Comparison of ENCODE assay signal across 1 fruit fly cellular context in genomic region chr2L:4887382-4888219, dm6.
TF ChIP-seq lines count a peak whose summit lies in the region.

No protein-coding gene starts in this region.

TF ChIP-seq in whole organism, embryonic, 481 proteins besides CTCF, POLR2A, EP300 and RAD21 (continued from another document and continues in another):
- TF ChIP-seq Chrac-16 (GFP tag; optimal IDR thresholded peaks at IDR 0.05; lab: Kevin White, UChicago), result peak; percentile 69
- peak; percentile 18 for TF ChIP-seq CG12659 (GFP tag; optimal IDR thresholded peaks at IDR 0.05; lab: Kevin White, UChicago)
- no peak for TF ChIP-seq her (GFP tag; optimal IDR thresholded peaks at IDR 0.05; lab: Kevin White, UChicago)
- no peak for TF ChIP-seq repo (GFP tag; optimal IDR thresholded peaks at IDR 0.05; lab: Kevin White, UChicago)
- TF ChIP-seq jumu (GFP tag; optimal IDR thresholded peaks at IDR 0.05; lab: Kevin White, UChicago), result no peak
- no peak for TF ChIP-seq crp (GFP tag; optimal IDR thresholded peaks at IDR 0.05; lab: Kevin White, UChicago)
- TF ChIP-seq CG7271 (tag; optimal IDR thresholded peaks at IDR 0.05; lab: Kevin White, UChicago), result peak; percentile 36
- peak; percentile 27 for TF ChIP-seq CG15696 (tag; optimal IDR thresholded peaks at IDR 0.05; lab: Kevin White, UChicago)
- peak; percentile 15 for TF ChIP-seq CG15514 (GFP tag; optimal IDR thresholded peaks at IDR 0.05; lab: Kevin White, UChicago)
- no peak for TF ChIP-seq odd (GFP tag; optimal IDR thresholded peaks at IDR 0.05; lab: Kevin White, UChicago)
- TF ChIP-seq CG33213 (GFP tag; optimal IDR thresholded peaks at IDR 0.05; lab: Kevin White, UChicago), result peak; percentile 30
- TF ChIP-seq Hmx (GFP tag; optimal IDR thresholded peaks at IDR 0.05; lab: Kevin White, UChicago), result no peak
- no peak for TF ChIP-seq CG2129 (GFP tag; IDR thresholded peaks at IDR 0.05; lab: Robert Waterston, UW; ENCODE audit: partially characterized antibody)
- TF ChIP-seq dysf (GFP tag; IDR thresholded peaks at IDR 0.05; lab: Robert Waterston, UW), result peak; percentile 75
- TF ChIP-seq Side (GFP tag; optimal IDR thresholded peaks at IDR 0.05; lab: Kevin White, UChicago), result no peak
- TF ChIP-seq CG1529 (GFP tag; optimal IDR thresholded peaks at IDR 0.05; lab: Kevin White, UChicago), result peak; percentile 15
- TF ChIP-seq Six4 (GFP tag; optimal IDR thresholded peaks at IDR 0.05; lab: Kevin White, UChicago), result no peak
- peak; percentile 39 for TF ChIP-seq CG7556 (GFP tag; optimal IDR thresholded peaks at IDR 0.05; lab: Kevin White, UChicago)
- TF ChIP-seq prd (optimal IDR thresholded peaks at IDR 0.05; lab: Kevin White, UChicago), result no peak
- peak; percentile 77 for TF ChIP-seq prd (GFP tag; IDR thresholded peaks at IDR 0.05; lab: Robert Waterston, UW)
- peak; percentile 67 for TF ChIP-seq CG15269 (tag; optimal IDR thresholded peaks at IDR 0.05; lab: Kevin White, UChicago)
- TF ChIP-seq sr (GFP tag; IDR thresholded peaks at IDR 0.05; lab: Robert Waterston, UW), result no peak
- TF ChIP-seq CG9609 (GFP tag; optimal IDR thresholded peaks at IDR 0.05; lab: Kevin White, UChicago), result no peak
- 0 out of 2 replicates have a peak, but pooled peaks have one; percentile 13 for TF ChIP-seq Atf6 (GFP tag; IDR thresholded peaks at IDR 0.05; lab: Robert Waterston, UW)
- no peak for TF ChIP-seq Dad (GFP tag; optimal IDR thresholded peaks at IDR 0.05; lab: Kevin White, UChicago)
- TF ChIP-seq CG4424 (GFP tag; optimal IDR thresholded peaks at IDR 0.05; lab: Kevin White, UChicago), result peak; percentile 45
- TF ChIP-seq esg (GFP tag; conservative IDR thresholded peaks at IDR 0.05; lab: Robert Waterston, UW), result peak; percentile 69
- no peak; the same call in 1 of the 2 replicates for TF ChIP-seq rib (GFP tag; IDR thresholded peaks at IDR 0.05; lab: Robert Waterston, UW)
- TF ChIP-seq CG6791 (GFP tag; IDR thresholded peaks at IDR 0.05; lab: Robert Waterston, UW; ENCODE audit: partially characterized antibody), result no peak
- peak; percentile 79 for TF ChIP-seq CG32532 (GFP tag; IDR thresholded peaks at IDR 0.05; lab: Robert Waterston, UW)
- TF ChIP-seq sd (tag; optimal IDR thresholded peaks at IDR 0.05; lab: Kevin White, UChicago), result peak; percentile 68
- TF ChIP-seq CG3281 (GFP tag; optimal IDR thresholded peaks at IDR 0.05; lab: Kevin White, UChicago), result peak; percentile 52
- no peak for TF ChIP-seq sc (optimal IDR thresholded peaks at IDR 0.05; lab: Kevin White, UChicago)
- TF ChIP-seq sc (GFP tag; optimal IDR thresholded peaks at IDR 0.05; lab: Kevin White, UChicago), result peak; percentile 23
- no peak for TF ChIP-seq Fer2 (tag; optimal IDR thresholded peaks at IDR 0.05; lab: Kevin White, UChicago)
- TF ChIP-seq Opbp (GFP tag; IDR thresholded peaks at IDR 0.05; lab: Robert Waterston, UW; ENCODE audit: partially characterized antibody), result no peak
- TF ChIP-seq MTF-1 (GFP tag; optimal IDR thresholded peaks at IDR 0.05; lab: Kevin White, UChicago; ENCODE audit: borderline replicate concordance), result no peak
- peak; percentile 67 for TF ChIP-seq PHDP (tag; optimal IDR thresholded peaks at IDR 0.05; lab: Kevin White, UChicago)
- TF ChIP-seq CG43689 (GFP tag; IDR thresholded peaks at IDR 0.05; lab: Robert Waterston, UW), result peak; percentile 43; the same call in 1 of the 2 replicates
- no peak for TF ChIP-seq BEAF-32 (GFP tag; optimal IDR thresholded peaks at IDR 0.05; lab: Kevin White, UChicago)
- TF ChIP-seq CG10267 (tag; optimal IDR thresholded peaks at IDR 0.05; lab: Kevin White, UChicago), result peak; percentile 15
- no peak; the same call in 1 of the 2 replicates for TF ChIP-seq chm (GFP tag; IDR thresholded peaks at IDR 0.05; lab: Robert Waterston, UW)
- TF ChIP-seq dmrt99B (tag; optimal IDR thresholded peaks at IDR 0.05; lab: Kevin White, UChicago), result peak; percentile 66
- TF ChIP-seq CG9876 (GFP tag; optimal IDR thresholded peaks at IDR 0.05; lab: Kevin White, UChicago), result no peak
- TF ChIP-seq Sry-β (GFP tag; optimal IDR thresholded peaks at IDR 0.05; lab: Kevin White, UChicago), result no peak
- TF ChIP-seq CG7928 (GFP tag; optimal IDR thresholded peaks at IDR 0.05; lab: Kevin White, UChicago), result peak; percentile 17
- TF ChIP-seq chn (GFP tag; optimal IDR thresholded peaks at IDR 0.05; lab: Kevin White, UChicago), result peak; percentile 51
- no peak for TF ChIP-seq CG15601 (tag; optimal IDR thresholded peaks at IDR 0.05; lab: Kevin White, UChicago)
- TF ChIP-seq fd3F (GFP tag; optimal IDR thresholded peaks at IDR 0.05; lab: Kevin White, UChicago), result peak; percentile 39
- peak; percentile 7 for TF ChIP-seq shn (GFP tag; optimal IDR thresholded peaks at IDR 0.05; lab: Kevin White, UChicago)
- TF ChIP-seq kah (GFP tag; optimal IDR thresholded peaks at IDR 0.05; lab: Kevin White, UChicago), result no peak
- no peak for TF ChIP-seq Dref (GFP tag; IDR thresholded peaks at IDR 0.05; lab: Robert Waterston, UW)
- no peak for TF ChIP-seq exex (tag; optimal IDR thresholded peaks at IDR 0.05; lab: Kevin White, UChicago)
- TF ChIP-seq pan (optimal IDR thresholded peaks at IDR 0.05; lab: Kevin White, UChicago), result no peak
- TF ChIP-seq pan (GFP tag; optimal IDR thresholded peaks at IDR 0.05 in 1 of 2, IDR thresholded peaks at IDR 0.05 in 1 of 2), result peak in 1 of 2 experiments; percentile 85
- no peak for TF ChIP-seq fru (optimal IDR thresholded peaks at IDR 0.05; lab: Kevin White, UChicago)
- peak; percentile 72; the same call in 2 of the 3 replicates for TF ChIP-seq ase (GFP tag; IDR thresholded peaks at IDR 0.05; lab: Robert Waterston, UW)
- TF ChIP-seq CG16863 (GFP tag; optimal IDR thresholded peaks at IDR 0.05; lab: Kevin White, UChicago), result no peak
- no peak for TF ChIP-seq Gsc (GFP tag; IDR thresholded peaks at IDR 0.05; lab: Robert Waterston, UW)
- TF ChIP-seq CkIIα-i1 (GFP tag; IDR thresholded peaks at IDR 0.05; lab: Robert Waterston, UW), result no peak
- TF ChIP-seq CG8478 (optimal IDR thresholded peaks at IDR 0.05; lab: Kevin White, UChicago), result no peak
- no peak for TF ChIP-seq CG2116 (GFP tag; optimal IDR thresholded peaks at IDR 0.05; lab: Kevin White, UChicago)
- TF ChIP-seq tna (GFP tag; IDR thresholded peaks at IDR 0.05; lab: Robert Waterston, UW; ENCODE audit: partially characterized antibody), result no peak
- TF ChIP-seq Hmr (GFP tag; optimal IDR thresholded peaks at IDR 0.05; lab: Kevin White, UChicago), result peak; percentile 31
- TF ChIP-seq sima (GFP tag; optimal IDR thresholded peaks at IDR 0.05; lab: Kevin White, UChicago), result no peak
- TF ChIP-seq croc (GFP tag; conservative IDR thresholded peaks at IDR 0.05; lab: Robert Waterston, UW), result no peak
- peak; percentile 35 for TF ChIP-seq twi (tag; optimal IDR thresholded peaks at IDR 0.05; lab: Kevin White, UChicago)
- TF ChIP-seq tin (GFP tag; optimal IDR thresholded peaks at IDR 0.05; lab: Kevin White, UChicago), result peak; percentile 38
- TF ChIP-seq br (optimal IDR thresholded peaks at IDR 0.05; lab: Kevin White, UChicago), result no peak
- no peak for TF ChIP-seq B-H2 (GFP tag; optimal IDR thresholded peaks at IDR 0.05; lab: Kevin White, UChicago)
- TF ChIP-seq Stat92E (GFP tag; optimal IDR thresholded peaks at IDR 0.05; lab: Kevin White, UChicago), result no peak
- TF ChIP-seq HmgZ (tag; optimal IDR thresholded peaks at IDR 0.05; lab: Kevin White, UChicago), result no peak
- TF ChIP-seq gem (tag; optimal IDR thresholded peaks at IDR 0.05; lab: Kevin White, UChicago), result peak; percentile 80
- TF ChIP-seq CG15479 (GFP tag; optimal IDR thresholded peaks at IDR 0.05; lab: Kevin White, UChicago), result peak; percentile 19
- no peak for TF ChIP-seq maf-S (GFP tag; optimal IDR thresholded peaks at IDR 0.05; lab: Kevin White, UChicago)
- peak; percentile 18 for TF ChIP-seq D19B (GFP tag; optimal IDR thresholded peaks at IDR 0.05; lab: Kevin White, UChicago)
- peak; percentile 35 for TF ChIP-seq CG11085 (GFP tag; IDR thresholded peaks at IDR 0.05; lab: Robert Waterston, UW)
- TF ChIP-seq Bteb2 (GFP tag; optimal IDR thresholded peaks at IDR 0.05; lab: Kevin White, UChicago), result no peak
- peak; percentile 21 for TF ChIP-seq Usf (GFP tag; optimal IDR thresholded peaks at IDR 0.05; lab: Kevin White, UChicago)
- no peak for TF ChIP-seq gcm2 (GFP tag; optimal IDR thresholded peaks at IDR 0.05; lab: Kevin White, UChicago)
- TF ChIP-seq CG2202 (tag; optimal IDR thresholded peaks at IDR 0.05; lab: Kevin White, UChicago), result no peak
- TF ChIP-seq Hr3 (GFP tag; optimal IDR thresholded peaks at IDR 0.05; lab: Kevin White, UChicago), result peak; percentile 25
- TF ChIP-seq CG10543 (GFP tag; optimal IDR thresholded peaks at IDR 0.05; lab: Kevin White, UChicago), result no peak
- peak; percentile 94 for TF ChIP-seq Drgx (GFP tag; IDR thresholded peaks at IDR 0.05; lab: Robert Waterston, UW)
- TF ChIP-seq CG17568 (GFP tag; optimal IDR thresholded peaks at IDR 0.05; lab: Kevin White, UChicago), result peak; percentile 21
- TF ChIP-seq dmrt11E (tag; optimal IDR thresholded peaks at IDR 0.05; lab: Kevin White, UChicago), result peak; percentile 66
- no peak for TF ChIP-seq CG1647 (GFP tag; optimal IDR thresholded peaks at IDR 0.05; lab: Kevin White, UChicago)
- TF ChIP-seq ems (GFP tag; optimal IDR thresholded peaks at IDR 0.05; lab: Kevin White, UChicago), result no peak
- no peak for TF ChIP-seq NC2β (GFP tag; optimal IDR thresholded peaks at IDR 0.05; lab: Kevin White, UChicago)
- no peak for TF ChIP-seq hkb (optimal IDR thresholded peaks at IDR 0.05; lab: Kevin White, UChicago)
- TF ChIP-seq hkb (GFP tag; IDR thresholded peaks at IDR 0.05; lab: Robert Waterston, UW), result peak; percentile 75
- no peak for TF ChIP-seq ato (GFP tag; IDR thresholded peaks at IDR 0.05; lab: Robert Waterston, UW; ENCODE audit: partially characterized antibody)
- TF ChIP-seq CG32767 (GFP tag; IDR thresholded peaks at IDR 0.05; lab: Robert Waterston, UW), result peak; percentile 32
- TF ChIP-seq abd-A (tag; optimal IDR thresholded peaks at IDR 0.05; lab: Kevin White, UChicago), result no peak
- no peak for TF ChIP-seq dan (GFP tag; IDR thresholded peaks at IDR 0.05; lab: Robert Waterston, UW)
- TF ChIP-seq CG15011 (GFP tag; optimal IDR thresholded peaks at IDR 0.05; lab: Kevin White, UChicago), result peak; percentile 32
- no peak for TF ChIP-seq Sin3A (optimal IDR thresholded peaks at IDR 0.05; lab: Kevin White, UChicago)
- TF ChIP-seq pros (GFP tag; optimal IDR thresholded peaks at IDR 0.05; lab: Kevin White, UChicago), result no peak
- TF ChIP-seq peb (GFP tag; IDR thresholded peaks at IDR 0.05; lab: Robert Waterston, UW), result no peak
- TF ChIP-seq CG8290 (GFP tag; optimal IDR thresholded peaks at IDR 0.05; lab: Kevin White, UChicago), result no peak
- peak in 1 of 2 experiments; percentile 72 for TF ChIP-seq CG8290 (tag; optimal IDR thresholded peaks at IDR 0.05; lab: Kevin White, UChicago)
- TF ChIP-seq CG14441 (GFP tag; IDR thresholded peaks at IDR 0.05; lab: Robert Waterston, UW), result peak; percentile 77
- TF ChIP-seq Scr (GFP tag; IDR thresholded peaks at IDR 0.05; lab: Robert Waterston, UW; ENCODE audit: partially characterized antibody), result no peak
- peak; percentile 41 for TF ChIP-seq CoRest (tag; optimal IDR thresholded peaks at IDR 0.05; lab: Kevin White, UChicago)
- TF ChIP-seq sug (tag; optimal IDR thresholded peaks at IDR 0.05; lab: Kevin White, UChicago), result no peak
- peak; percentile 17 for TF ChIP-seq CG12942 (GFP tag; optimal IDR thresholded peaks at IDR 0.05; lab: Kevin White, UChicago)
- TF ChIP-seq CG9727 (GFP tag; optimal IDR thresholded peaks at IDR 0.05; lab: Kevin White, UChicago), result peak; percentile 29
- no peak for TF ChIP-seq hb (GFP tag; IDR thresholded peaks at IDR 0.05; lab: Robert Waterston, UW; ENCODE audit: partially characterized antibody)
- TF ChIP-seq trh (GFP tag; optimal IDR thresholded peaks at IDR 0.05; lab: Kevin White, UChicago), result peak; percentile 38
- TF ChIP-seq CG8944 (GFP tag; optimal IDR thresholded peaks at IDR 0.05; lab: Kevin White, UChicago), result no peak
- TF ChIP-seq HLH4C (GFP tag; IDR thresholded peaks at IDR 0.05; lab: Robert Waterston, UW; ENCODE audit: partially characterized antibody), result no peak
- no peak for TF ChIP-seq wek (GFP tag; optimal IDR thresholded peaks at IDR 0.05; lab: Kevin White, UChicago)
- peak; percentile 41 for TF ChIP-seq CG4404 (GFP tag; IDR thresholded peaks at IDR 0.05; lab: Robert Waterston, UW)
- TF ChIP-seq HmgD (GFP tag; optimal IDR thresholded peaks at IDR 0.05; lab: Kevin White, UChicago), result no peak
- no peak for TF ChIP-seq kni (GFP tag; optimal IDR thresholded peaks at IDR 0.05; lab: Kevin White, UChicago)
- TF ChIP-seq Awh (GFP tag; IDR thresholded peaks at IDR 0.05; lab: Robert Waterston, UW), result peak; percentile 63
- peak; percentile 45 for TF ChIP-seq CG17829 (tag; optimal IDR thresholded peaks at IDR 0.05; lab: Kevin White, UChicago)
- TF ChIP-seq HLH3B (GFP tag; IDR thresholded peaks at IDR 0.05; lab: Robert Waterston, UW), result peak; percentile 66
- peak; percentile 77 for TF ChIP-seq cwo (GFP tag; optimal IDR thresholded peaks at IDR 0.05; lab: Kevin White, UChicago)
- TF ChIP-seq CG18599 (GFP tag; optimal IDR thresholded peaks at IDR 0.05; lab: Kevin White, UChicago), result peak; percentile 45
- TF ChIP-seq gsb (GFP tag; IDR thresholded peaks at IDR 0.05; lab: Robert Waterston, UW), result no peak; the same call in 1 of the 2 replicates
- TF ChIP-seq Hand (GFP tag; optimal IDR thresholded peaks at IDR 0.05; lab: Kevin White, UChicago), result no peak
- TF ChIP-seq CG11504 (tag; optimal IDR thresholded peaks at IDR 0.05; lab: Kevin White, UChicago), result peak; percentile 67
- TF ChIP-seq mld (GFP tag; IDR thresholded peaks at IDR 0.05; lab: Robert Waterston, UW; ENCODE audit: partially characterized antibody), result no peak
- TF ChIP-seq CG1024 (GFP tag; IDR thresholded peaks at IDR 0.05; lab: Robert Waterston, UW), result peak; percentile 60; the same call in 1 of the 2 replicates
- TF ChIP-seq trem (tag; optimal IDR thresholded peaks at IDR 0.05; lab: Kevin White, UChicago), result peak; percentile 46
- no peak; the same call in 1 of the 2 replicates for TF ChIP-seq Nf-YA (GFP tag; IDR thresholded peaks at IDR 0.05; lab: Robert Waterston, UW)
- TF ChIP-seq chif (GFP tag; optimal IDR thresholded peaks at IDR 0.05; lab: Kevin White, UChicago), result peak; percentile 44 to 51
- TF ChIP-seq CG1233 (GFP tag; optimal IDR thresholded peaks at IDR 0.05; lab: Kevin White, UChicago), result peak; percentile 26
- no peak for TF ChIP-seq CG10321 (GFP tag; IDR thresholded peaks at IDR 0.05; lab: Robert Waterston, UW)
- no peak for TF ChIP-seq CG7786 (GFP tag; optimal IDR thresholded peaks at IDR 0.05; lab: Kevin White, UChicago)
- peak; percentile 74; the same call in 2 of the 3 replicates for TF ChIP-seq H15 (GFP tag; IDR thresholded peaks at IDR 0.05; lab: Robert Waterston, UW)
- TF ChIP-seq CG4282 (GFP tag; optimal IDR thresholded peaks at IDR 0.05; lab: Kevin White, UChicago), result no peak
- TF ChIP-seq row (GFP tag; IDR thresholded peaks at IDR 0.05; lab: Robert Waterston, UW), result peak; percentile 66
